Fruit fly (Drosophila melanogaster) S2 (cell line): ENCODE data around the gene Lsp1alpha.

Source experiments
- CG8478 ChIP-seq: fragments of >200 bp; optimal IDR thresholded peaks from 2 replicates; lab custom pipeline; 2018
- CTCF ChIP-seq, 2 experiments: fragments of >200 bp; optimal IDR thresholded peaks; 2 replicates each; lab custom pipeline; 2018

DNA sequence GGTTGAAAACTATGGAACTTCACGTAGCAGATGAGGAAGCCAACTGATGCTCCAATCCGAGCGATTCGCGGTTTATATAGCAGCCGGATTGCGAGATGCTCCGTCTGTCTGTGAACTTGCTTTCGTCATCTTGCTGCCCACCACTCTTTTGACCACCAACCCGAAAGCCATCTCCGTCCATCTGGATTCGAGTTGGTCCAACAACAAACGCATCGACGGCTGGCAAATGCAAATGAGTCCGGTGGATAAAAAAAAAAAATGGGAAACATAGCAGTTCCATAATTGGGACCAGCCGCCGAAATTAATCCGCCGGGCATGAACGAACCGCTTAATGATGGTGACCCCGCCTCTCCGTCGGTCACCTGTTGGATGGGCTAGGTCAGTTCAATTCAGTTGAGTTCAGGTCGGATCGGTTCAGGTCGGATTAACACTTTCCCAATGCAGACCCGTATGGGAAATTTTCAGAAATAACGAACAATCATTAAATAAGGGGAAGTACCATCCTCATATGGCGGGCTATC lies 32.3 kb upstream of the Lsp1alpha start, which contains the start of gene CG15731:
- TF ChIP-seq CG8478 (lab: Kevin White, UChicago) (no peak), CTCF (optimal IDR thresholded peaks at IDR 0.05; lab: Kevin White, UChicago) (no peak)
